Fruit fly (Drosophila melanogaster) whole organism, prepupa: ENCODE results near the gene CG6254.

Experiments
- CG10669 ChIP-seq: fragments of 200-800 bp; sonication (Bioruptor generic); optimal IDR thresholded peaks from 3 replicates; lab custom pipeline; 2018; ENCODE audit warnings: missing biosample characterization, mild to moderate bottlenecking, missing genetic modification characterization, moderate library complexity
- CG11294 ChIP-seq: fragments of 200-800 bp; sonication (Bioruptor generic); IDR thresholded peaks from 2 replicates; pipeline ENCODE4 v1.3.6; 2022; ENCODE audit warnings: missing biosample characterization, missing genetic modification characterization
- CG11902 ChIP-seq: fragments of 200-800 bp; sonication (Bioruptor generic); optimal IDR thresholded peaks from 3 replicates; lab custom pipeline; 2016; ENCODE audit warnings: missing biosample characterization, missing genetic modification characterization
- CG15336 ChIP-seq: fragments of 200-800 bp; sonication (Bioruptor generic); IDR thresholded peaks from 2 replicates; pipeline ENCODE4 v1.3.6; 2022; ENCODE audit warnings: missing biosample characterization, missing genetic modification characterization
- CG1621 ChIP-seq: fragments of 200-800 bp; sonication (Bioruptor generic); optimal IDR thresholded peaks from 3 replicates; lab custom pipeline; 2018; ENCODE audit warnings: missing biosample characterization, mild to moderate bottlenecking, missing genetic modification characterization
- CG16779 ChIP-seq: fragments of 200-800 bp; sonication (Bioruptor generic); optimal IDR thresholded peaks from 3 replicates; lab custom pipeline; 2017; ENCODE audit warnings: missing biosample characterization, mild to moderate bottlenecking, missing genetic modification characterization
- CG3032 ChIP-seq: fragments of 200-800 bp; optimal IDR thresholded peaks from 2 replicates; lab custom pipeline; 2019; ENCODE audit warnings: missing biosample characterization, mild to moderate bottlenecking, missing genetic modification characterization, moderate library complexity
- CG31627 ChIP-seq: fragments of 200-800 bp; sonication (Bioruptor generic); optimal IDR thresholded peaks from 3 replicates; lab custom pipeline; 2016; ENCODE audit warnings: missing biosample characterization, missing genetic modification characterization
- CG34406 ChIP-seq: fragments of 200-800 bp; sonication (Bioruptor generic); optimal IDR thresholded peaks from 3 replicates; lab custom pipeline; 2016; ENCODE audit warnings: missing biosample characterization, missing genetic modification characterization
- CG6163 ChIP-seq: fragments of 200-800 bp; sonication (Bioruptor generic); IDR thresholded peaks from 3 replicates; pipeline ENCODE4 v1.3.6; 2022; ENCODE audit warnings: missing biosample characterization, missing genetic modification characterization
- CG6276 ChIP-seq: fragments of 200-800 bp; sonication (Bioruptor generic); optimal IDR thresholded peaks from 2 replicates; lab custom pipeline; 2017; ENCODE audit warnings: missing biosample characterization, mild to moderate bottlenecking, missing genetic modification characterization
- CG6792 ChIP-seq: fragments of 200-800 bp; sonication (Bioruptor generic); optimal IDR thresholded peaks from 3 replicates; lab custom pipeline; 2016; ENCODE audit warnings: missing biosample characterization, missing genetic modification characterization
- CG6808 ChIP-seq: fragments of 200-800 bp; sonication (Bioruptor generic); optimal IDR thresholded peaks from 3 replicates; lab custom pipeline; 2017; ENCODE audit warnings: missing biosample characterization, missing genetic modification characterization, mild to moderate bottlenecking, moderate library complexity, missing genetic modification reagents
- CG6854 ChIP-seq: fragments of 200-800 bp; sonication (Bioruptor generic); optimal IDR thresholded peaks from 2 replicates; lab custom pipeline; 2017; ENCODE audit warnings: missing biosample characterization, mild to moderate bottlenecking, missing genetic modification characterization
- CG8319 ChIP-seq: fragments of 200-800 bp; sonication (Bioruptor generic); optimal IDR thresholded peaks from 3 replicates; lab custom pipeline; 2016; ENCODE audit warnings: missing biosample characterization, missing genetic modification characterization
- CG8632 ChIP-seq: fragments of 200-800 bp; sonication (Bioruptor generic); optimal IDR thresholded peaks from 3 replicates; lab custom pipeline; 2016; ENCODE audit warnings: missing biosample characterization, missing genetic modification characterization
- Eip75B ChIP-seq: fragments of 200-800 bp; sonication (Bioruptor generic); optimal IDR thresholded peaks from 3 replicates; lab custom pipeline; 2016; ENCODE audit warnings: missing biosample characterization, missing genetic modification characterization
- Eip78C ChIP-seq: fragments of 200-800 bp; sonication (Bioruptor generic); peaks from one replicate; lab custom pipeline; 2016; ENCODE audit warnings: missing biosample characterization, missing genetic modification characterization
- Eip93F ChIP-seq: fragments of 200-800 bp; sonication (Bioruptor generic); optimal IDR thresholded peaks from 2 replicates; lab custom pipeline; 2016; ENCODE audit warnings: missing biosample characterization, mild to moderate bottlenecking, missing genetic modification characterization
- Ets21C ChIP-seq: fragments of 200-800 bp; sonication (Bioruptor generic); optimal IDR thresholded peaks from 3 replicates; lab custom pipeline; 2016; ENCODE audit warnings: missing biosample characterization, missing genetic modification characterization
- Ets96B ChIP-seq: fragments of 200-800 bp; optimal IDR thresholded peaks from 2 replicates; lab custom pipeline; 2019; ENCODE audit warnings: missing biosample characterization, mild to moderate bottlenecking, missing genetic modification characterization, moderate library complexity
- Gug ChIP-seq: fragments of 200-800 bp; sonication (Bioruptor generic); IDR thresholded peaks from 2 replicates; pipeline ENCODE4 v1.3.6; 2022; ENCODE audit warnings: missing biosample characterization, missing genetic modification characterization
- Hr4 ChIP-seq: fragments of 200-800 bp; sonication (Bioruptor generic); optimal IDR thresholded peaks from 3 replicates; lab custom pipeline; 2016; ENCODE audit warnings: missing biosample characterization, missing genetic modification characterization
- Lpt ChIP-seq: fragments of 200-800 bp; sonication (Bioruptor generic); optimal IDR thresholded peaks from 3 replicates; lab custom pipeline; 2016; ENCODE audit warnings: missing biosample characterization, missing genetic modification characterization
- Met ChIP-seq: fragments of 200-800 bp; sonication (Bioruptor generic); optimal IDR thresholded peaks from 3 replicates; lab custom pipeline; 2016; ENCODE audit warnings: missing biosample characterization, missing genetic modification characterization
- Smox ChIP-seq: fragments of 200-800 bp; sonication (Bioruptor generic); optimal IDR thresholded peaks from 3 replicates; lab custom pipeline; 2016; ENCODE audit warnings: missing biosample characterization, missing genetic modification characterization
- Sox102F ChIP-seq: fragments of 200-800 bp; sonication (Bioruptor generic); optimal IDR thresholded peaks from 2 replicates; lab custom pipeline; 2016; ENCODE audit warnings: missing biosample characterization, mild to moderate bottlenecking, missing genetic modification characterization
- Sox15 ChIP-seq: fragments of 200-800 bp; sonication (Bioruptor generic); optimal IDR thresholded peaks from 3 replicates; lab custom pipeline; 2016; ENCODE audit warnings: missing biosample characterization, missing genetic modification characterization
- dac ChIP-seq: fragments of 200-800 bp; sonication (Bioruptor generic); optimal IDR thresholded peaks from 2 replicates; lab custom pipeline; 2017; ENCODE audit warnings: missing biosample characterization, mild to moderate bottlenecking, missing genetic modification characterization
- dsx ChIP-seq: fragments of 200-800 bp; optimal IDR thresholded peaks from 3 replicates; lab custom pipeline; 2019; ENCODE audit warnings: missing biosample characterization, mild to moderate bottlenecking, missing genetic modification characterization, moderate library complexity; ENCODE audit not compliant: poor library complexity, severe bottlenecking
- esn ChIP-seq: fragments of 200-800 bp; sonication (Bioruptor generic); optimal IDR thresholded peaks from 2 replicates; lab custom pipeline; 2016; ENCODE audit warnings: missing biosample characterization, mild to moderate bottlenecking, missing genetic modification characterization, moderate library complexity
- fd59A ChIP-seq: fragments of 200-800 bp; sonication (Bioruptor generic); optimal IDR thresholded peaks from 2 replicates; lab custom pipeline; 2017; ENCODE audit warnings: missing biosample characterization, mild to moderate bottlenecking, missing genetic modification characterization, missing genetic modification reagents
- fd85E ChIP-seq: fragments of 200-800 bp; sonication (Bioruptor generic); optimal IDR thresholded peaks from 3 replicates; lab custom pipeline; 2016; ENCODE audit warnings: missing biosample characterization, missing genetic modification characterization
- fkh ChIP-seq: fragments of 200-800 bp; sonication (Bioruptor generic); optimal IDR thresholded peaks from 3 replicates; lab custom pipeline; 2017; ENCODE audit warnings: missing biosample characterization, mild to moderate bottlenecking, missing genetic modification characterization, moderate library complexity
- spab ChIP-seq: fragments of 200-800 bp; sonication (Bioruptor generic); optimal IDR thresholded peaks from 2 replicates; lab custom pipeline; 2017; ENCODE audit warnings: missing biosample characterization, mild to moderate bottlenecking, missing genetic modification characterization, missing genetic modification reagents
- ss ChIP-seq, 2 experiments: fragments of 200-800 bp; sonication (Bioruptor generic); optimal IDR thresholded peaks; 2 replicates in 1 of 2; 3 replicates in 1 of 2; lab custom pipeline; 2017 to 2018; ENCODE audit warnings: mild to moderate bottlenecking in 2 of 2, missing biosample characterization in 2 of 2, missing genetic modification characterization in 2 of 2, moderate library complexity in 1 of 2
- svp ChIP-seq: fragments of 200-800 bp; sonication (Bioruptor generic); peaks from one replicate; lab custom pipeline; 2016; ENCODE audit warnings: missing biosample characterization, missing genetic modification characterization
- vri ChIP-seq: fragments of 200-800 bp; sonication (Bioruptor generic); optimal IDR thresholded peaks from 3 replicates; lab custom pipeline; 2016; ENCODE audit warnings: missing biosample characterization, mild to moderate bottlenecking, missing genetic modification characterization

Gene CG6254

DNA sequence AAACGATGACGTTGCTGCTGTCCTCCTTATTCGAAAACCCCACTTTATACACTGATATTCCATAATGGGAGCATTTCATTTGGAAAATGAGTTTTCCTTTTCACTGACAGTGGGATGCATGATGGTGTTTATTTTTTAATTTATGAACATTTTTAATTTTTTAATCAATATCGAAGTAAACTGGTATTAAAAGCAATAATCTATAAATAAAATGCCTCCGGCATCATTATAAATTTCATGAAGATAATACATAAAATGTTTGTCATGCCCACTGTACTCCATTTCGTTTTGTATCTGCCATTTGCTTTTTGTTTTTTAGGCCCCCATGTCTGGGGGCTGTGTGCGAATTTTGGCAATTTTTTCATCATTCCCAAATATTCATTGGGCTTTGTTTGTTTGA lies 31.0 kb downstream of the CG6254 start (continued):
- peak; percentile 81 for TF ChIP-seq CG6276 (GFP tag; lab: Kevin White, UChicago)
- peak; percentile 89 for TF ChIP-seq Hr4
- peak; percentile 73 for TF ChIP-seq CG34406 (GFP tag; lab: Kevin White, UChicago)
- TF ChIP-seq CG15336 (GFP tag; lab: Robert Waterston, UW), result peak; percentile 92
- peak; percentile 65 for TF ChIP-seq Smox (GFP tag; lab: Kevin White, UChicago)
- peak; percentile 76 for TF ChIP-seq esn (GFP tag; lab: Kevin White, UChicago)
- TF ChIP-seq fkh (GFP tag; lab: Kevin White, UChicago), result no peak
- TF ChIP-seq CG11902 (GFP tag; lab: Kevin White, UChicago), result peak; percentile 32
- no peak for TF ChIP-seq dac (GFP tag; lab: Kevin White, UChicago)
- peak; percentile 17 for TF ChIP-seq CG3032
- no peak; the same call in none of the 3 replicates for TF ChIP-seq CG6163 (GFP tag; lab: Robert Waterston, UW)
- TF ChIP-seq fd85E (GFP tag; lab: Kevin White, UChicago), result no peak
- peak; percentile 93 for TF ChIP-seq Eip78C
- peak; percentile 16 for TF ChIP-seq vri (GFP tag; lab: Kevin White, UChicago)
- TF ChIP-seq Gug (GFP tag; lab: Robert Waterston, UW), result peak; percentile 63
- peak; percentile 52 for TF ChIP-seq CG11294 (GFP tag; lab: Robert Waterston, UW)
- peak; percentile 66 for TF ChIP-seq Met (GFP tag; lab: Kevin White, UChicago)
- peak; percentile 58 for TF ChIP-seq CG8632 (GFP tag; lab: Kevin White, UChicago)
- TF ChIP-seq Sox15 (GFP tag; lab: Kevin White, UChicago), result peak; percentile 29
- TF ChIP-seq CG31627 (GFP tag; lab: Kevin White, UChicago), result peak; percentile 63
- TF ChIP-seq spab (GFP tag; lab: Kevin White, UChicago), result no peak
- no peak for TF ChIP-seq CG6854 (GFP tag; lab: Kevin White, UChicago)
- peak; percentile 51 for TF ChIP-seq CG8319 (GFP tag; lab: Kevin White, UChicago)
- TF ChIP-seq CG10669 (GFP tag; lab: Kevin White, UChicago), result peak; percentile 46
- peak; percentile 47 for TF ChIP-seq Ets96B (tag; lab: Kevin White, UChicago)
- no peak for TF ChIP-seq CG16779
- no peak for TF ChIP-seq CG6808 (GFP tag; lab: Kevin White, UChicago)
- TF ChIP-seq fd59A (GFP tag; lab: Kevin White, UChicago), result no peak
- TF ChIP-seq CG6792 (GFP tag; lab: Kevin White, UChicago), result peak; percentile 62

DNA sequence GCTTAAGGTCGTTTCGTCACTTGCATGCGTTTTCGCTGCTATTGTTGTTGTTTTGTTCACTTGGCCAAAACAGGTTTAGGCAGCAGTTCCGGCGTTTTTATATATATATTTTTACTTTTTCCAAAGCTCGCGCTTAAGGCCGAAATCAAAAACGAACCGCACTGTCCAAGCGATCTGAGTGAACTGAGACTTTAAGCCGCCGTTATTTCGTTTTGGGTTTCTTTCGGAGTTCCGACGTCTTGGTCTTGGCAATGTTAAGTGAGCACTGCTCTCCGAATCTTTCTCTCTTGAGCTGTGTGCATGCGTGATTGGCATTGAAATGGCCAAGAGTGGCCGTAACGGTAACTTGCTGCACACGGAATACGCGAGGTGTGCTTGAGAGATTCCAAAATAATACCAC lies 35.7 kb downstream of the CG6254 start, which contains the start of gene knk:
knk (minus strand) TSS at position 188 of the 400 bp plus-strand sequence.
- peak; percentile 45 to 90 for TF ChIP-seq ss (GFP tag; optimal IDR thresholded peaks at IDR 0.05; lab: Kevin White, UChicago)
- TF ChIP-seq vri (GFP tag; lab: Kevin White, UChicago), result no peak
- peak; percentile 15 for TF ChIP-seq Eip93F (GFP tag; lab: Kevin White, UChicago)
- peak; percentile 38 for TF ChIP-seq dsx (GFP tag; lab: Kevin White, UChicago)
- peak; percentile 16 for TF ChIP-seq Eip75B (GFP tag; lab: Kevin White, UChicago)
- no peak for TF ChIP-seq svp (GFP tag; lab: Kevin White, UChicago)
- no peak for TF ChIP-seq Ets21C (GFP tag; lab: Kevin White, UChicago)
- peak; percentile 41 for TF ChIP-seq Sox102F (GFP tag; lab: Kevin White, UChicago)
- peak; percentile 16 for TF ChIP-seq esn (GFP tag; lab: Kevin White, UChicago)
- no peak for TF ChIP-seq CG11294 (GFP tag; lab: Robert Waterston, UW)
- TF ChIP-seq Sox15 (GFP tag; lab: Kevin White, UChicago), result no peak
- TF ChIP-seq CG6808 (GFP tag; lab: Kevin White, UChicago), result peak; percentile 34
- TF ChIP-seq CG6854 (GFP tag; lab: Kevin White, UChicago), result peak; percentile 70
- TF ChIP-seq Eip78C, result peak; percentile 63
- TF ChIP-seq Lpt (GFP tag; lab: Kevin White, UChicago), result peak; percentile 56
- no peak for TF ChIP-seq CG11902 (GFP tag; lab: Kevin White, UChicago)
- peak; percentile 86 for TF ChIP-seq CG1621 (tag; lab: Kevin White, UChicago)
